Fruit fly (Drosophila melanogaster): ENCODE data around the gene ACXE.

Gene ACXE

DNA sequence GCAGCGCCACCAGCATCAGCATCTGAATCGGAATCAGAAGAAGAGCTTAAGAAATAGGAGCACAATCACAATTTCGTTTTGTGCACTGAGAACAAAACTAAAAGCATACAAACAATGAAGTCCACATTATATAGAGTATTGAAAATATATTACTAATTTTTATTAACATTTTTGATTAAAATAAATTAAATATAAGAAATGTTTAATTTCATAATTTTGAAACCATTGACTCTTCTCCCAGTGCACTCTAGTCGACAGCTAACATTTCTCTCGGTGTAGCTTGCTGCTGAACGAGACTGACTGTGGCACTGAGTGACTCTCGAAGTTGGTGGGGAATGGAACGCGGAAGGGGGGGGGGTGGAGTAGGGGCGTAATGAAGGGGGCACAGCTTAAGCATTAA lies 25.3 kb downstream of the ACXE start:
- no peak for TF ChIP-seq CG32121 (GFP tag; IDR thresholded peaks at IDR 0.05)

DNA sequence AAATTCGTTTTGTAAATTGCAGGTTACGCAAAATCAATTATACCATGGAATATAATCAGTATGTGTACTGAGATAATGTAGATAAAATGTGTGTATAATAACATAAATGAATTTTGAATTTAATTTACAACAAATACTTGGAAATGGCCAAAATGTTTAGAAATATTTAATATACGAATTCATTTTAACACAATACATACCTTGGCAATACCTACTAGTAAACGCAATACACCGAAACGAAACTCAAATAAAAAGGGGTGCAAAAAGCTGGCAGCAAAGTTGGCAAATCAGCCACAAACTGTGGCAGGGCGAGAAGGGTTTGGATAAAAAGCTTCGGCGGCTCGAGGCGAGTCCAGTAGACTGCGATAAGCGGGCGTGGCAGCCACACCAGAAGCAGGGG lies 40.9 kb downstream of the ACXE start, which contains the start of gene CG16800:
Gene CG16800 (plus strand): TSS at position 301 of the 400 bp plus-strand sequence.
- TF ChIP-seq CG8159 (tag; optimal IDR thresholded peaks at IDR 0.05) (no peak), CG4496 (GFP tag; IDR thresholded peaks at IDR 0.05) (no peak), D1 (tag; optimal IDR thresholded peaks at IDR 0.05) (no peak), rn (GFP tag; IDR thresholded peaks at IDR 0.05) (no peak), CG12605 (GFP tag; IDR thresholded peaks at IDR 0.05) (no peak), EcR (GFP tag; optimal IDR thresholded peaks at IDR 0.05) (no peak), CG13204 (GFP tag; optimal IDR thresholded peaks at IDR 0.05) (no peak), CG10348 (GFP tag; IDR thresholded peaks at IDR 0.05) (no peak), Snoo (tag; optimal IDR thresholded peaks at IDR 0.05) (no peak), CG15710 (tag; optimal IDR thresholded peaks at IDR 0.05) (no peak), gl (tag; optimal IDR thresholded peaks at IDR 0.05) (no peak), CG34367 (tag; optimal IDR thresholded peaks at IDR 0.05) (no peak)

DNA sequence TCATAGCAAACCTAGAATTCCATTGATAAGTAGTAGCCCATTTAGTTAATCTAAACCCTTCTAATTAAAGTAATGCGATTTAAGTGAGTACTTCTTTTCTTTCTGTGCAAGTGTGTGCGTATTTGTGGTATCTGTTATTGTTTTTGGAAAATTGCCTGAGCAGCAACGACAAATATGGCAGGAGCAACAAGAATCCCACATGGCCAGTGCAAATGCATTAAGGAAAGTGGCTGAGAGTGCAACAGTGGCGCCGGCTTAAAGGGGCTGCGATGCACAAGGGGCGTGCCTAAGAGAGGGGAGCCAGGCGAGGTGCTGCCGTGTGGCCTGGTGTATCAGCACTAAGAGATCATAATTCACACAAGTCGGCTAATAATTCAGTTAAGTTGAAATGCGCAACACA lies 44.2 kb downstream of the ACXE start:
- no peak for TF ChIP-seq Snoo (tag; optimal IDR thresholded peaks at IDR 0.05)
- TF ChIP-seq Pif1B (GFP tag; optimal IDR thresholded peaks at IDR 0.05): no peak
- TF ChIP-seq CG10348 (GFP tag; IDR thresholded peaks at IDR 0.05): no peak

DNA sequence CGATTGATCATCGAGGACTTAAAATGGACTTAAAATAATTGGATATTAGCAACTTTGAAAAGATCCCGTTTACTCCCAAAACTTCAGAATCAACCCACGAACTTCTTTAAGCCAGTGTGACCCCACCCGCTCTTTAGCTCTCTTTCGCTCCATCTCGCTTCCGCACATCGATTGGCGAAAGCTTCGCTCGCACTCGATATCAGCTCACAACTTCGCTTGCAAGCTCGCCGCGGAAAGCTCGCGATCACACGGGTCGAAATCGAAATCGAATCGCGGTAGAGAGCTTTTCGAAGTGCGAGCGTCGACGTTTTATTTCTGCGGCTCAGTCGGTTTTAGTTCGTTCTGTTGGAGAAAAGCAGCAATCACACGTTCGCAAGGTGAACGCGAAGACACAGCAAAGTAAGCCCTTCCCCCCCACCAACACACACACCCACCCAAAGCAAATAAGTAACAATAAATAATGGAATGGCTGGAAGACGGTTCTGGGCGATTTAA lies 48.7 kb downstream of the ACXE start, which contains the start of gene Vha68-2:
Gene Vha68-2 (plus strand): TSS at position 278 of the 495 bp plus-strand sequence.
- TF ChIP-seq D1 (tag; optimal IDR thresholded peaks at IDR 0.05) (peak; percentile 55), CG14655 (GFP tag; optimal IDR thresholded peaks at IDR 0.05) (no peak), rn (GFP tag; IDR thresholded peaks at IDR 0.05) (no peak), CG4496 (GFP tag; IDR thresholded peaks at IDR 0.05) (peak; percentile 73), Pif1A (GFP tag; optimal IDR thresholded peaks at IDR 0.05) (no peak), CG13204 (GFP tag; optimal IDR thresholded peaks at IDR 0.05) (no peak), Pif1B (GFP tag; optimal IDR thresholded peaks at IDR 0.05) (no peak), CG12605 (GFP tag; IDR thresholded peaks at IDR 0.05) (peak; percentile 61), CG8301 (tag; optimal IDR thresholded peaks at IDR 0.05) (no peak), Ets98B (GFP tag; IDR thresholded peaks at IDR 0.05) (peak; percentile 25; the same call in 1 of the 2 replicates), CG34367 (tag; optimal IDR thresholded peaks at IDR 0.05) (peak; percentile 38), CG32121 (GFP tag; IDR thresholded peaks at IDR 0.05) (peak; percentile 52; the same call in 1 of the 2 replicates), CG8159 (tag; optimal IDR thresholded peaks at IDR 0.05) (no peak), EcR (GFP tag; optimal IDR thresholded peaks at IDR 0.05) (no peak), CG17806 (tag; optimal IDR thresholded peaks at IDR 0.05) (no peak), CG9948 (tag; optimal IDR thresholded peaks at IDR 0.05) (no peak), fd96Ca (GFP tag; IDR thresholded peaks at IDR 0.05) (peak; percentile 51; the same call in 1 of the 3 replicates), Snoo (tag; optimal IDR thresholded peaks at IDR 0.05) (peak; percentile 73), gl (tag; optimal IDR thresholded peaks at IDR 0.05) (no peak), CG15710 (tag; optimal IDR thresholded peaks at IDR 0.05) (peak; percentile 40), CG10348 (GFP tag; IDR thresholded peaks at IDR 0.05) (no peak)

DNA sequence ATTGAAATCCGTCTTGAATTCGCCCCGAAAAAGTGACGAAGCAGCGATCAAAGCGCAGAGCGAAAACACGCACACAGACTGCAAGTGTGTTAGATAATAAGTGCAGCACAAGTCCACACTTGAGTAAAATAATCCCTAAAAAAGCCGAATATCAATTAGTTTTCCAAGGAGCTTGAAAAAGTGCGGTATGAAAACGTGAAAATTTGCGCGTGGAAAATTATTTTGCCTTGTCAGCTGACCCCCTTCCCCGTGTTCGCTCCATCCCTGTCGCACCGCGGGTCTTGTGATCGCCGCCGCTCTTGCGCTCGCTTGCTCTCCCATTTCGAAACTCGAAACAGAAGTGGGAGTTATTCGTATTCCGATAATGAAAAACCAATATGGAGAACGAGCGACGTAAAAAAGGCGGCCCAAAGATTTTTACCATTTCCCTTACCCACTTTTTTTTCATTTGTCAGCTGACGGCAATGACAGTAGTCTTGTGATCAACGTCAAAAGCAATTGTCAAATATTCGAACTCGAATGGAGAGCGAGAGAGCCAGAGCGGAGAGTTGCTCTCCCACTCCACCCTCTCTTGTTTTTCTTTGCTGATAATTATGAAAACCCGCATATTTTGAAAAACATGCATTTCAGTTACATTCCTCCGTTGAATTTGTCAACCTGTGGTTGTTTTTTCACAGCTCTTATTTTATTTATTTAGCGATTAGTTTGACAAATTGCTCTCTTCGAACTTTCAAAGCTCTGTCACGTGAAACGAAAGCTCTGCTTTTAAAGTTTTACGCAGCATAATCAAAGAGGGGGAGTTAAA lies 49.4 kb downstream of the ACXE start:
- TF ChIP-seq gl (tag; optimal IDR thresholded peaks at IDR 0.05) (no peak), CG9948 (tag; optimal IDR thresholded peaks at IDR 0.05) (no peak), Pif1B (GFP tag; optimal IDR thresholded peaks at IDR 0.05) (no peak), CG4496 (GFP tag; IDR thresholded peaks at IDR 0.05) (no peak), CG12605 (GFP tag; IDR thresholded peaks at IDR 0.05) (no peak)

DNA sequence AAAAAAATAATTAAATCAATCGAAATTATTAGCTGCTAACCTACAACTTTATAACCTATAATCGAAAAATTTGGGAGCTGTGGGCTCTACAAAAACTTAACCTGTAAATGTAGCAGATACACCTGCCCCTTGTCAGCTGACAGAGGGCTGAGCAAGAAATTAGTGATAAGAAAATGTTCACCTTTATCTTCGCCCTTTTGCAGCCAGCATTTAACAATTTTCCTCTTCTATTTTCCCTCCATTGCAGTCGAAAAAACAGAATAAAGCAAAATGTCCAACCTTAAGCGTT lies 49.9 kb downstream of the ACXE start:
- TF ChIP-seq gl (tag; optimal IDR thresholded peaks at IDR 0.05): no peak
- TF ChIP-seq CG12605 (GFP tag; IDR thresholded peaks at IDR 0.05): no peak
- TF ChIP-seq CG9948 (tag; optimal IDR thresholded peaks at IDR 0.05): no peak
- no peak for TF ChIP-seq CG32121 (GFP tag; IDR thresholded peaks at IDR 0.05)
- TF ChIP-seq CG17806 (tag; optimal IDR thresholded peaks at IDR 0.05): no peak
- no peak for TF ChIP-seq CG34367 (tag; optimal IDR thresholded peaks at IDR 0.05)
- TF ChIP-seq D1 (tag; optimal IDR thresholded peaks at IDR 0.05): no peak
- TF ChIP-seq EcR (GFP tag; optimal IDR thresholded peaks at IDR 0.05): no peak
- no peak for TF ChIP-seq CG15710 (tag; optimal IDR thresholded peaks at IDR 0.05)
- no peak for TF ChIP-seq rn (GFP tag; IDR thresholded peaks at IDR 0.05)
- no peak for TF ChIP-seq CG8159 (tag; optimal IDR thresholded peaks at IDR 0.05)

DNA sequence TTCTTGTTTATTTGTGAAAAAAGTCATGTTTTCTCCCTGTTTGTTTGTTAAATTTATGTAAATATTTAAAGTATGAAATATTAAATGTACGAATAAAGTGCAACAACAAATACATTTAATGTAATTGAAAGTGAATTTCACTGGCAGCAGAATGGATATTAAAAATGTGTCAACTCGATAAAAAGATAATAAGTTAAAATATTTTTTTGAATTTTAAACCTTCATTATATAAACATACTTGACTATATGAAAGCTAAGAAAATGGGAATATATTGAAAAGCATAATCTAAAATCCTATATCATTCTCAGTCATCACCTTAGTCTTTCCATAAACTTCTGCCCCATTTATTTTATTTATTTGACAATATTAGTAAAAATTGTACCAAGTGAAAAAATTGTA lies 53.1 kb downstream of the ACXE start, which contains the start of gene Vha68-3:
Gene Vha68-3 (plus strand): TSS at position 301 of the 400 bp plus-strand sequence.
- no peak for TF ChIP-seq CG10348 (GFP tag; IDR thresholded peaks at IDR 0.05)
- TF ChIP-seq CG17806 (tag; optimal IDR thresholded peaks at IDR 0.05): no peak
- no peak for TF ChIP-seq EcR (GFP tag; optimal IDR thresholded peaks at IDR 0.05)
- TF ChIP-seq gl (tag; optimal IDR thresholded peaks at IDR 0.05): no peak
- no peak for TF ChIP-seq CG15710 (tag; optimal IDR thresholded peaks at IDR 0.05)
- no peak for TF ChIP-seq CG34367 (tag; optimal IDR thresholded peaks at IDR 0.05)
- TF ChIP-seq Snoo (tag; optimal IDR thresholded peaks at IDR 0.05): no peak
- TF ChIP-seq CG14655 (GFP tag; optimal IDR thresholded peaks at IDR 0.05): no peak
- no peak for TF ChIP-seq CG4496 (GFP tag; IDR thresholded peaks at IDR 0.05)
- no peak for TF ChIP-seq Pif1A (GFP tag; optimal IDR thresholded peaks at IDR 0.05)
- TF ChIP-seq CG12605 (GFP tag; IDR thresholded peaks at IDR 0.05): no peak
- no peak for TF ChIP-seq CG8301 (tag; optimal IDR thresholded peaks at IDR 0.05)
- TF ChIP-seq CG13204 (GFP tag; optimal IDR thresholded peaks at IDR 0.05): no peak

Data from whole organism, pupa.